Worm (Caenorhabditis elegans) whole organism, L2 larva: ENCODE data around the gene gst-40.

ENCODE experiments used
- C34F6.9 ChIP-seq: fragments of 150-350 bp; optimal IDR thresholded peaks from 2 replicates; lab custom pipeline; 2014; ENCODE audit warnings: missing biosample characterization, missing genetic modification characterization
- R02D3.7 ChIP-seq: fragments of 150-350 bp; optimal IDR thresholded peaks from 2 replicates; lab custom pipeline; 2014; ENCODE audit warnings: missing biosample characterization, missing genetic modification characterization
- Y55F3AM.14 ChIP-seq: fragments of 200-800 bp; sonication (Bioruptor generic); optimal IDR thresholded peaks from 2 replicates; lab custom pipeline; 2018; ENCODE audit warnings: mild to moderate bottlenecking, missing genetic modification characterization, missing compliant biosample characterization
- alr-1 ChIP-seq: fragments of 150-350 bp; optimal IDR thresholded peaks from 2 replicates; lab custom pipeline; 2014; ENCODE audit warnings: missing biosample characterization, missing genetic modification characterization
- aly-2 ChIP-seq: fragments of 150-350 bp; optimal IDR thresholded peaks from 2 replicates; lab custom pipeline; 2014; ENCODE audit warnings: missing biosample characterization, missing genetic modification characterization
- ama-1 ChIP-seq: fragments of 150-350 bp; optimal IDR thresholded peaks from 2 replicates; lab custom pipeline; 2018; ENCODE audit warnings: inconsistent platforms
- ceh-16 ChIP-seq: fragments of 150-350 bp; optimal IDR thresholded peaks from 2 replicates; lab custom pipeline; 2014; ENCODE audit warnings: missing biosample characterization, missing genetic modification characterization
- ceh-82 ChIP-seq: fragments of 150-350 bp; optimal IDR thresholded peaks from 2 replicates; lab custom pipeline; 2014; ENCODE audit warnings: missing biosample characterization, missing genetic modification characterization
- dmd-4 ChIP-seq: sonication (generic microtip); optimal IDR thresholded peaks from 2 replicates; lab custom pipeline; 2017; ENCODE audit warnings: missing biosample characterization, missing genetic modification characterization
- egl-27 ChIP-seq: sonication (generic microtip); optimal IDR thresholded peaks from 3 replicates; lab custom pipeline; 2017; ENCODE audit warnings: missing biosample characterization, missing genetic modification reagents, missing genetic modification characterization
- elt-1 ChIP-seq: fragments of 150-350 bp; optimal IDR thresholded peaks from 2 replicates; lab custom pipeline; 2014; ENCODE audit warnings: missing biosample characterization, missing genetic modification characterization
- fos-1 ChIP-seq: fragments of 150-350 bp; optimal IDR thresholded peaks from 2 replicates; lab custom pipeline; 2014; ENCODE audit warnings: missing biosample characterization, missing genetic modification characterization
- gmeb-1 ChIP-seq: fragments of 150-350 bp; optimal IDR thresholded peaks from 2 replicates; lab custom pipeline; 2014; ENCODE audit warnings: missing biosample characterization, missing genetic modification characterization
- lin-11 ChIP-seq: fragments of 150-350 bp; sonication (generic microtip); optimal IDR thresholded peaks from 2 replicates; lab custom pipeline; 2014; ENCODE audit warnings: missing biosample characterization, missing genetic modification characterization, inconsistent platforms, mixed read lengths
- lin-13 ChIP-seq: fragments of 150-350 bp; optimal IDR thresholded peaks from 2 replicates; lab custom pipeline; 2014; ENCODE audit warnings: missing biosample characterization, missing genetic modification reagents, missing genetic modification characterization
- lin-39 ChIP-seq: fragments of 150-350 bp; optimal IDR thresholded peaks from 2 replicates; lab custom pipeline; 2014; ENCODE audit warnings: missing biosample characterization, missing genetic modification reagents, missing genetic modification characterization
- lsy-2 ChIP-seq, 2 experiments: fragments of 150-350 bp in 1 of 2; sonication (generic microtip) in 1 of 2; optimal IDR thresholded peaks; 2 replicates each; lab custom pipeline; 2014 to 2017; ENCODE audit warnings: missing biosample characterization in 2 of 2, missing genetic modification characterization in 2 of 2
- mab-5 ChIP-seq: fragments of 150-350 bp; optimal IDR thresholded peaks from 2 replicates; lab custom pipeline; 2014; ENCODE audit warnings: missing biosample characterization, missing genetic modification characterization
- mbf-1 ChIP-seq: sonication (generic microtip); optimal IDR thresholded peaks from 2 replicates; lab custom pipeline; 2017; ENCODE audit warnings: missing biosample characterization, missing genetic modification characterization
- mdl-1 ChIP-seq, 2 experiments: fragments of 150-350 bp in 1 of 2; sonication (generic microtip) in 1 of 2; optimal IDR thresholded peaks; 2 replicates each; lab custom pipeline; 2017; ENCODE audit warnings: missing biosample characterization in 2 of 2, missing genetic modification characterization in 2 of 2
- nhr-10 ChIP-seq: sonication (generic microtip); optimal IDR thresholded peaks from 2 replicates; lab custom pipeline; 2017; ENCODE audit warnings: missing biosample characterization, missing genetic modification characterization
- nhr-11 ChIP-seq: fragments of 150-350 bp; optimal IDR thresholded peaks from 2 replicates; lab custom pipeline; 2014; ENCODE audit warnings: missing biosample characterization, missing genetic modification characterization
- nhr-12 ChIP-seq: fragments of 150-350 bp; optimal IDR thresholded peaks from 2 replicates; lab custom pipeline; 2014; ENCODE audit warnings: missing biosample characterization, missing genetic modification characterization
- nhr-129 ChIP-seq: fragments of 150-350 bp; optimal IDR thresholded peaks from 2 replicates; lab custom pipeline; 2014; ENCODE audit warnings: missing biosample characterization, missing genetic modification characterization
- nhr-21 ChIP-seq: fragments of 150-350 bp; optimal IDR thresholded peaks from 2 replicates; lab custom pipeline; 2014; ENCODE audit warnings: missing biosample characterization, missing genetic modification characterization
- nhr-23 ChIP-seq: fragments of 150-350 bp; optimal IDR thresholded peaks from 2 replicates; lab custom pipeline; 2014; ENCODE audit warnings: missing biosample characterization, missing genetic modification reagents, missing genetic modification characterization
- nhr-237 ChIP-seq: fragments of 150-350 bp; optimal IDR thresholded peaks from 2 replicates; lab custom pipeline; 2014; ENCODE audit warnings: missing biosample characterization, missing genetic modification characterization
- nhr-25 ChIP-seq: fragments of 150-350 bp; sonication (generic microtip); optimal IDR thresholded peaks from 3 replicates; lab custom pipeline; 2014; ENCODE audit warnings: missing biosample characterization, missing genetic modification characterization
- nhr-6 ChIP-seq: fragments of 150-350 bp; optimal IDR thresholded peaks from 2 replicates; lab custom pipeline; 2014; ENCODE audit warnings: missing biosample characterization, missing genetic modification characterization
- peb-1 ChIP-seq: fragments of 150-350 bp; optimal IDR thresholded peaks from 2 replicates; lab custom pipeline; 2014; ENCODE audit warnings: missing biosample characterization, missing genetic modification characterization
- sem-4 ChIP-seq: fragments of 150-350 bp; optimal IDR thresholded peaks from 2 replicates; lab custom pipeline; 2014; ENCODE audit warnings: missing biosample characterization, missing genetic modification reagents, missing genetic modification characterization
- skn-1 ChIP-seq: sonication (generic microtip); optimal IDR thresholded peaks from 2 replicates; lab custom pipeline; 2017; ENCODE audit warnings: missing biosample characterization, missing genetic modification characterization
- sma-3 ChIP-seq: sonication (generic microtip); optimal IDR thresholded peaks from 2 replicates; lab custom pipeline; 2016; ENCODE audit warnings: missing genetic modification reagents, missing genetic modification characterization, missing compliant biosample characterization
- snpc-4 ChIP-seq: fragments of 150-350 bp; optimal IDR thresholded peaks from 2 replicates; lab custom pipeline; 2014; ENCODE audit warnings: missing biosample characterization, missing genetic modification characterization
- unc-39 ChIP-seq: fragments of 150-350 bp; optimal IDR thresholded peaks from 2 replicates; lab custom pipeline; 2014; ENCODE audit warnings: missing biosample characterization, missing genetic modification characterization
- unc-55 ChIP-seq: fragments of 150-350 bp; sonication (generic microtip); optimal IDR thresholded peaks from 3 replicates; lab custom pipeline; 2014; ENCODE audit warnings: missing biosample characterization, missing genetic modification reagents, missing genetic modification characterization
- unc-62 ChIP-seq: fragments of 150-350 bp; optimal IDR thresholded peaks from 2 replicates; lab custom pipeline; 2014; ENCODE audit warnings: missing biosample characterization, missing genetic modification reagents, missing genetic modification characterization
- zag-1 ChIP-seq: fragments of 150-350 bp; optimal IDR thresholded peaks from 2 replicates; lab custom pipeline; 2014; ENCODE audit warnings: missing biosample characterization, missing genetic modification characterization
- ztf-1 ChIP-seq: fragments of 200-800 bp; sonication (Bioruptor generic); conservative IDR thresholded peaks from 2 replicates; pipeline ENCODE4 v1.3.6; 2022; ENCODE audit warnings: missing genetic modification characterization, missing compliant biosample characterization
- ztf-11 ChIP-seq: sonication (generic microtip); optimal IDR thresholded peaks from 2 replicates; lab custom pipeline; 2017; ENCODE audit warnings: missing biosample characterization, missing genetic modification characterization
- ztf-4 ChIP-seq: fragments of 150-350 bp; optimal IDR thresholded peaks from 2 replicates; lab custom pipeline; 2014; ENCODE audit warnings: missing biosample characterization, missing genetic modification characterization

The gst-40 gene

DNA sequence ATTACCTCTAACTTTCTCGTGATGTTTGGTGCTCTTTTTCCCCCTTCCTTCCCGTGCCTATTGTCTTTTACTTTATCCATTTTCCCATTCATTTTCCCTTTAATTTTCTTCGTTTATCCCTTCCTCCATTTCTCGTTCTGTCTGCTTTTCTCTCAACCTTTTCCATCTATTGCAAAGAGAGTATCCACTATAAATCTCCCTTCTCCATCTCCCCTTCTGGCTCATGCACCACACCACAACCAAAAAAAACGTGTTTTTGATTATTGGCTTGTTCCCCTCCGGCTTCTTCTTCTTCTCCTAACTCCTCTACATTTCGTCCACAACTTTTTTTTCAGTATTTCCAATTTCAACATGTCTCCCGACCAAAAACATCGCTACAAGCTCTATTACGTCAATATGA, at the start of gene gst-40:
Gene gst-40 (plus strand): TSS at position 236 of the 400 bp plus-strand sequence.
- peak; percentile 23 for TF ChIP-seq unc-55 (GFP tag; lab: Kevin White, UChicago)
- TF ChIP-seq nhr-25 (tag; lab: Kevin White, UChicago) = no peak

ce11 chrIV:715433-715832, 44.9 kb upstream of the gst-40 start:
- TF ChIP-seq mab-5 (tag; lab: Kevin White, UChicago) (no peak), peb-1 (no peak), ama-1 (lab: Kevin White, UChicago) (no peak), unc-55 (GFP tag; lab: Kevin White, UChicago) (no peak), gmeb-1 (tag; lab: Kevin White, UChicago) (no peak), unc-62 (no peak), alr-1 (no peak), nhr-10 (tag; lab: Kevin White, UChicago) (no peak), aly-2 (tag; lab: Kevin White, UChicago) (no peak), nhr-12 (no peak), dmd-4 (tag; lab: Kevin White, UChicago) (no peak), ztf-1 (GFP tag; lab: Robert Waterston, UW) (no peak), Y55F3AM.14 (GFP tag; lab: Kevin White, UChicago) (no peak), fos-1 (tag; lab: Kevin White, UChicago) (no peak), sma-3 (GFP tag; lab: Kevin White, UChicago) (no peak), elt-1 (tag; lab: Kevin White, UChicago) (no peak)

ce11 chrIV:716323-716722, 44.0 kb upstream of the gst-40 start, which contains the start of gene clec-164:
Gene clec-164, plus strand, starts transcription at chrIV:716623.
- TF ChIP-seq snpc-4 = no peak
- no peak for TF ChIP-seq unc-62
- no peak for TF ChIP-seq nhr-21
- no peak for TF ChIP-seq peb-1
- no peak for TF ChIP-seq aly-2 (tag; lab: Kevin White, UChicago)
- no peak for TF ChIP-seq C34F6.9
- no peak for TF ChIP-seq dmd-4 (tag; lab: Kevin White, UChicago)
- no peak for TF ChIP-seq lsy-2 (tag; optimal IDR thresholded peaks at IDR 0.05; lab: Kevin White, UChicago)
- TF ChIP-seq egl-27 (tag; lab: Kevin White, UChicago) = no peak
- no peak for TF ChIP-seq unc-55 (GFP tag; lab: Kevin White, UChicago)

ce11 chrIV:719351-719750, 41.0 kb upstream of the gst-40 start, which contains the start of gene Y55F3C.10:
Gene Y55F3C.10, minus strand, starts transcription at chrIV:719451.
- TF ChIP-seq snpc-4 (no peak), ceh-82 (tag; lab: Kevin White, UChicago) (no peak), ceh-16 (tag; lab: Kevin White, UChicago) (no peak), sem-4 (no peak), mdl-1 (tag; optimal IDR thresholded peaks at IDR 0.05; lab: Kevin White, UChicago) (no peak), skn-1 (tag; lab: Kevin White, UChicago) (no peak), unc-39 (no peak), unc-55 (GFP tag; lab: Kevin White, UChicago) (no peak), R02D3.7 (tag; lab: Kevin White, UChicago) (no peak), nhr-23 (tag; lab: Kevin White, UChicago) (no peak), lin-11 (tag; lab: Kevin White, UChicago) (no peak), nhr-129 (tag; lab: Kevin White, UChicago) (no peak), nhr-21 (no peak), ztf-4 (tag; lab: Kevin White, UChicago) (no peak), zag-1 (tag; lab: Kevin White, UChicago) (no peak)

- TF ChIP-seq lin-13 (GFP tag; lab: Kevin White, UChicago) (no peak), mbf-1 (tag; lab: Kevin White, UChicago) (no peak), nhr-6 (tag; lab: Kevin White, UChicago) (no peak), C34F6.9 (no peak), unc-55 (GFP tag; lab: Kevin White, UChicago) (no peak), peb-1 (no peak), ztf-4 (tag; lab: Kevin White, UChicago) (no peak), nhr-237 (no peak), ztf-11 (tag; lab: Kevin White, UChicago) (no peak), lin-39 (tag; lab: Kevin White, UChicago) (no peak), nhr-11 (tag; lab: Kevin White, UChicago) (no peak), R02D3.7 (tag; lab: Kevin White, UChicago) (no peak), skn-1 (tag; lab: Kevin White, UChicago) (no peak), mab-5 (tag; lab: Kevin White, UChicago) (no peak), ceh-16 (tag; lab: Kevin White, UChicago) (no peak), nhr-25 (tag; lab: Kevin White, UChicago) (no peak), ama-1 (lab: Kevin White, UChicago) (no peak), lin-11 (tag; lab: Kevin White, UChicago) (no peak), sem-4 (no peak)
- TF ChIP-seq, all 48 proteins: peak for 0
Measured at ce11 chrIV:728095-728494, 32.2 kb upstream of the gst-40 start, which contains the start of gene Y55F3C.9. Gene Y55F3C.9, minus strand, starts transcription at chrIV:728195.
